Worm (Caenorhabditis elegans) whole organism, L4 larva: Measurements from ENCODE around the gene F07C6.2.

Experiments
- F26F4.8 ChIP-seq: fragments of 200-800 bp; sonication (Bioruptor generic); conservative IDR thresholded peaks from 2 replicates; pipeline ENCODE4 v1.3.6; 2022; ENCODE audit warnings: missing genetic modification characterization, missing compliant biosample characterization
- F37D6.2 ChIP-seq: sonication (generic microtip); optimal IDR thresholded peaks from 2 replicates; lab custom pipeline; 2016; ENCODE audit warnings: mild to moderate bottlenecking, missing genetic modification characterization, missing compliant biosample characterization
- F49E8.2 ChIP-seq: sonication (generic microtip); optimal IDR thresholded peaks from 2 replicates; lab custom pipeline; 2016; ENCODE audit warnings: missing compliant biosample characterization, mild to moderate bottlenecking, missing genetic modification characterization, borderline replicate concordance
- R02D3.7 ChIP-seq: fragments of 150-350 bp; sonication (generic microtip); optimal IDR thresholded peaks from 3 replicates; lab custom pipeline; 2014; ENCODE audit warnings: missing biosample characterization, missing genetic modification characterization
- T20F7.1 ChIP-seq: fragments of 200-800 bp; sonication (Bioruptor generic); optimal IDR thresholded peaks from 2 replicates; lab custom pipeline; 2018; ENCODE audit warnings: mild to moderate bottlenecking, missing genetic modification characterization, missing compliant biosample characterization
- T26A8.4 ChIP-seq: fragments of 200-800 bp; sonication (Bioruptor generic); IDR thresholded peaks from 2 replicates; pipeline ENCODE4 v1.3.6; 2022; ENCODE audit warnings: missing genetic modification characterization, missing compliant biosample characterization
- Y105C5A.15 ChIP-seq: fragments of 200-800 bp; sonication (Bioruptor generic); IDR thresholded peaks from 2 replicates; pipeline ENCODE4 v1.3.6; 2022; ENCODE audit warnings: missing genetic modification characterization, missing compliant biosample characterization
- Y5F2A.4 ChIP-seq: fragments of 200-800 bp; sonication (Bioruptor generic); optimal IDR thresholded peaks from 2 replicates; lab custom pipeline; 2018; ENCODE audit warnings: mild to moderate bottlenecking, missing genetic modification characterization, missing compliant biosample characterization
- Y75B8A.6 ChIP-seq: fragments of 200-800 bp; sonication (Bioruptor generic); IDR thresholded peaks from 2 replicates; pipeline ENCODE4 v1.3.6; 2022; ENCODE audit warnings: missing genetic modification reagents, missing genetic modification characterization, missing compliant biosample characterization
- ZK546.5 ChIP-seq, 2 experiments: sonication (generic microtip); optimal IDR thresholded peaks; 2 replicates each; lab custom pipeline; 2017; ENCODE audit warnings: missing biosample characterization in 2 of 2, missing genetic modification characterization in 2 of 2
- ceh-20 ChIP-seq: fragments of 200-800 bp; sonication (Bioruptor generic); IDR thresholded peaks from 2 replicates; pipeline ENCODE4 v1.3.6; 2022; ENCODE audit warnings: missing genetic modification reagents, missing genetic modification characterization, missing compliant biosample characterization
- ceh-28 ChIP-seq: fragments of 150-350 bp; optimal IDR thresholded peaks from 2 replicates; lab custom pipeline; 2014; ENCODE audit warnings: missing biosample characterization, missing genetic modification reagents, missing genetic modification characterization
- ceh-44 ChIP-seq: fragments of 200-800 bp; sonication (Bioruptor generic); IDR thresholded peaks from 2 replicates; pipeline ENCODE4 v1.3.6; 2022; ENCODE audit warnings: missing genetic modification reagents, missing genetic modification characterization, missing compliant biosample characterization
- ceh-62 ChIP-seq: sonication (generic microtip); optimal IDR thresholded peaks from 2 replicates; lab custom pipeline; 2017; ENCODE audit warnings: missing biosample characterization, missing genetic modification characterization
- daf-16 ChIP-seq, 3 experiments: sonication (generic microtip); optimal IDR thresholded peaks; 2 replicates each; lab custom pipeline; 2016 to 2017; ENCODE audit warnings: missing genetic modification characterization in 3 of 3, missing genetic modification reagents in 3 of 3, mild to moderate bottlenecking in 2 of 3, missing compliant biosample characterization in 2 of 3, missing biosample characterization in 1 of 3, moderate library complexity in 1 of 3
- dpl-1 ChIP-seq: fragments of 150-350 bp; optimal IDR thresholded peaks from 2 replicates; lab custom pipeline; 2014; ENCODE audit warnings: missing biosample characterization, missing genetic modification reagents, missing genetic modification characterization
- duxl-1 ChIP-seq: sonication (generic microtip); optimal IDR thresholded peaks from 2 replicates; lab custom pipeline; 2016; ENCODE audit warnings: mild to moderate bottlenecking, missing genetic modification characterization, moderate library complexity, missing compliant biosample characterization; ENCODE audit not compliant: poor library complexity
- dve-1 ChIP-seq: sonication (generic microtip); optimal IDR thresholded peaks from 2 replicates; lab custom pipeline; 2017; ENCODE audit warnings: antibody characterized with exemption, mild to moderate bottlenecking, missing genetic modification characterization, missing compliant biosample characterization; ENCODE audit not compliant: insufficient read depth
- egl-43 ChIP-seq: fragments of 200-800 bp; sonication (Bioruptor generic); IDR thresholded peaks from 2 replicates; pipeline ENCODE4 v1.3.6; 2022; ENCODE audit warnings: missing genetic modification reagents, missing genetic modification characterization, missing compliant biosample characterization
- gei-8 ChIP-seq: fragments of 200-800 bp; sonication (Bioruptor generic); optimal IDR thresholded peaks from 2 replicates; lab custom pipeline; 2018; ENCODE audit warnings: mild to moderate bottlenecking, missing genetic modification characterization, missing compliant biosample characterization
- hlh-11 ChIP-seq: fragments of 200-800 bp; sonication (Bioruptor generic); optimal IDR thresholded peaks from 2 replicates; lab custom pipeline; 2018; ENCODE audit warnings: mild to moderate bottlenecking, missing genetic modification characterization, missing compliant biosample characterization
- hmg-1.1 ChIP-seq: fragments of 200-800 bp; sonication (Bioruptor generic); IDR thresholded peaks from 2 replicates; pipeline ENCODE4 v1.3.6; 2022; ENCODE audit warnings: missing genetic modification reagents, missing genetic modification characterization, missing compliant biosample characterization
- jun-1 ChIP-seq: fragments of 150-350 bp; optimal IDR thresholded peaks from 2 replicates; lab custom pipeline; 2014; ENCODE audit warnings: missing biosample characterization, missing genetic modification reagents, missing genetic modification characterization
- lin-1 ChIP-seq: fragments of 200-800 bp; sonication (Bioruptor generic); IDR thresholded peaks from 2 replicates; pipeline ENCODE4 v1.3.6; 2022; ENCODE audit warnings: missing genetic modification reagents, missing genetic modification characterization, missing compliant biosample characterization
- lin-13 ChIP-seq: fragments of 150-350 bp; optimal IDR thresholded peaks from 2 replicates; lab custom pipeline; 2014; ENCODE audit warnings: missing biosample characterization, missing genetic modification reagents, missing genetic modification characterization
- lsy-2 ChIP-seq, 2 experiments: fragments of 150-350 bp in 1 of 2; sonication (generic microtip) in 1 of 2; optimal IDR thresholded peaks; 2 replicates each; lab custom pipeline; 2014 to 2017; ENCODE audit warnings: missing biosample characterization in 2 of 2, missing genetic modification characterization in 2 of 2
- madf-9 ChIP-seq: fragments of 200-800 bp; sonication (Bioruptor generic); conservative IDR thresholded peaks from 2 replicates; pipeline ENCODE4 v1.3.6; 2022; ENCODE audit warnings: missing genetic modification reagents, missing genetic modification characterization, missing compliant biosample characterization
- mdl-1 ChIP-seq, 2 experiments: fragments of 150-350 bp in 1 of 2; sonication (generic microtip) in 1 of 2; optimal IDR thresholded peaks; 2 replicates each; lab custom pipeline; 2014 to 2017; ENCODE audit warnings: missing biosample characterization in 2 of 2, missing genetic modification characterization in 2 of 2
- mdt-29 ChIP-seq: fragments of 200-800 bp; sonication (Bioruptor generic); IDR thresholded peaks from 2 replicates; pipeline ENCODE4 v1.3.6; 2022; ENCODE audit warnings: missing genetic modification reagents, missing genetic modification characterization, missing compliant biosample characterization
- mes-2 ChIP-seq: sonication (generic microtip); optimal IDR thresholded peaks from 2 replicates; lab custom pipeline; 2016; ENCODE audit warnings: missing genotype, mild to moderate bottlenecking, missing genetic modification characterization, missing compliant biosample characterization; ENCODE audit not compliant: poor library complexity, severe bottlenecking
- nhr-10 ChIP-seq: fragments of 150-350 bp; optimal IDR thresholded peaks from 2 replicates; lab custom pipeline; 2014; ENCODE audit warnings: missing biosample characterization, missing genetic modification characterization
- nhr-25 ChIP-seq: sonication (generic microtip); optimal IDR thresholded peaks from 2 replicates; lab custom pipeline; 2017; ENCODE audit warnings: missing genetic modification characterization, mild to moderate bottlenecking, missing compliant biosample characterization, antibody characterized with exemption, moderate library complexity, borderline replicate concordance; ENCODE audit not compliant: insufficient read depth
- nhr-42 ChIP-seq: fragments of 200-800 bp; sonication (Bioruptor generic); IDR thresholded peaks from 2 replicates; pipeline ENCODE4 v1.3.6; 2022; ENCODE audit warnings: missing genetic modification characterization, missing compliant biosample characterization
- pha-4 ChIP-seq, 2 experiments: fragments of 150-350 bp in 1 of 2; fragments of 200-800 bp in 1 of 2; sonication (Bioruptor generic) in 1 of 2; IDR thresholded peaks in 1 of 2; optimal IDR thresholded peaks in 1 of 2; 2 replicates each; pipeline versions ENCODE4 v1.3.6 to Lab custom; 2014 to 2022; ENCODE audit warnings: missing genetic modification characterization in 2 of 2, missing genetic modification reagents in 2 of 2, missing biosample characterization in 1 of 2, missing compliant biosample characterization in 1 of 2
- rbr-2 ChIP-seq: sonication (generic microtip); optimal IDR thresholded peaks from 2 replicates; lab custom pipeline; 2016; ENCODE audit warnings: missing genotype, missing genetic modification characterization, missing compliant biosample characterization
- sdz-12 ChIP-seq: fragments of 200-800 bp; sonication (Bioruptor generic); optimal IDR thresholded peaks from 2 replicates; lab custom pipeline; 2018; ENCODE audit warnings: mild to moderate bottlenecking, missing genetic modification characterization, missing compliant biosample characterization
- set-16 ChIP-seq: fragments of 200-800 bp; sonication (Bioruptor generic); IDR thresholded peaks from 2 replicates; pipeline ENCODE4 v1.3.6; 2022; ENCODE audit warnings: missing genetic modification reagents, missing genetic modification characterization, missing compliant biosample characterization
- snpc-4 ChIP-seq: fragments of 150-350 bp; optimal IDR thresholded peaks from 2 replicates; lab custom pipeline; 2014; ENCODE audit warnings: missing biosample characterization, missing genetic modification characterization
- tag-97 ChIP-seq: fragments of 200-800 bp; sonication (Bioruptor generic); IDR thresholded peaks from 2 replicates; pipeline ENCODE4 v1.3.6; 2022; ENCODE audit warnings: missing genetic modification characterization, missing compliant biosample characterization
- vab-7 ChIP-seq: fragments of 200-800 bp; sonication (Bioruptor generic); IDR thresholded peaks from 2 replicates; pipeline ENCODE4 v1.3.6; 2022; ENCODE audit warnings: missing genetic modification reagents, missing genetic modification characterization, missing compliant biosample characterization
- zfp-3 ChIP-seq: fragments of 200-800 bp; sonication (Bioruptor generic); conservative IDR thresholded peaks from 2 replicates; pipeline ENCODE4 v1.3.6; 2022; ENCODE audit warnings: missing genetic modification reagents, missing genetic modification characterization, missing compliant biosample characterization
- zip-11 ChIP-seq: fragments of 200-800 bp; sonication (Bioruptor generic); IDR thresholded peaks from 2 replicates; pipeline ENCODE4 v1.3.6; 2022; ENCODE audit warnings: missing genetic modification characterization, missing compliant biosample characterization
- ztf-11 ChIP-seq: fragments of 150-350 bp; optimal IDR thresholded peaks from 2 replicates; lab custom pipeline; 2014; ENCODE audit warnings: missing biosample characterization, missing genetic modification characterization
- ztf-7 ChIP-seq: fragments of 150-350 bp; optimal IDR thresholded peaks from 2 replicates; lab custom pipeline; 2014; ENCODE audit warnings: missing biosample characterization, missing genetic modification characterization

The F07C6.2 gene

DNA sequence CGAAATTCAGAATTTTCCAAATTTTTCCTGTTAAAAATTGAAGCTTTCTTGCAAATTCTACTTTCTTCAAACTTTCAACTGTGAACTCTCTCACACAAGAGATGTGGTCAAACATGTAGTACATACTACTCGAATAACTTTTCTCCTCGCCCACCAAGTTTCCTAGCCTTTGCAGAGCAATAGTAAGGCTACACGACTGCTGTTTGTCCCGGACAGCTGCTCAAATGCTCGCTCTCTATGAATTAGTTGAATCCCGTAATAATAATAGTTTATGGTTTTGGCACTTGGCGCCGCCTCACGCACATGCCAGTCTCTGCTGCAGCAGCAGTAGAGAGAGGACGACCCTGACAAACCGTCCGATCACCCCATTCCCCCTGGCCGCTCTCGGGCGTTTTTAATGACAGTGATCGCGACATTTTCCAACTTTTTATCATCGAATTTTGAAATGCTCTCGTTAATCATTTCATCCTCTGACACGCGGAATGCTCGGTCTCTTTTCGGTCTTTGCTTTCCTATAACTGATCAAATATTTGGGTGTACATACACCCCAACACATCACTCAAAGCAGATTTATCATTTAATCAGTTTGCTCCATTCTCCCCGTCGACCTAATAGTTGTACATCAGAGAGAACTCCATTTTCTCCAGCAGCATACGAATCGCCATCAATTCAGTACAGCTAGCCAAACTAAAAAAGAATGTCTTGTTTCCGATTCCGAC lies 42.9 kb downstream of the F07C6.2 start (continued):
- TF ChIP-seq sdz-12 (GFP tag; lab: Kevin White, UChicago), result no peak
- no peak for TF ChIP-seq T26A8.4 (GFP tag; lab: Robert Waterston, UW)
- TF ChIP-seq ceh-44 (GFP tag; lab: Robert Waterston, UW), result no peak
- no peak for TF ChIP-seq R02D3.7 (tag; lab: Kevin White, UChicago)
- no peak for TF ChIP-seq nhr-25 (tag; lab: Kevin White, UChicago)
- TF ChIP-seq ztf-7 (tag; lab: Kevin White, UChicago), result no peak
- TF ChIP-seq ZK546.5 (tag; optimal IDR thresholded peaks at IDR 0.05; lab: Kevin White, UChicago), result no peak
- TF ChIP-seq F37D6.2 (tag; lab: Kevin White, UChicago), result no peak
- TF ChIP-seq tag-97 (GFP tag; lab: Robert Waterston, UW), result no peak
- TF ChIP-seq hmg-1.1 (GFP tag; lab: Robert Waterston, UW), result no peak
- TF ChIP-seq nhr-42 (GFP tag; lab: Robert Waterston, UW), result no peak
- peak; percentile 42; the same call in 1 of the 2 replicates for TF ChIP-seq pha-4 (GFP tag; IDR thresholded peaks at IDR 0.05; lab: Robert Waterston, UW)
- TF ChIP-seq pha-4 (tag; optimal IDR thresholded peaks at IDR 0.05; lab: Kevin White, UChicago), result no peak
- TF ChIP-seq ztf-11 (tag; lab: Kevin White, UChicago), result no peak
- peak; percentile 8 for TF ChIP-seq T20F7.1 (GFP tag; lab: Kevin White, UChicago)
- TF ChIP-seq hlh-11, result peak; percentile 79
- TF ChIP-seq Y105C5A.15 (GFP tag; lab: Robert Waterston, UW), result no peak
- no peak for TF ChIP-seq Y5F2A.4 (GFP tag; lab: Kevin White, UChicago)
- peak; percentile 34; the same call in 1 of the 2 replicates for TF ChIP-seq ceh-20 (GFP tag; lab: Robert Waterston, UW)
- no peak for TF ChIP-seq daf-16 (GFP tag; optimal IDR thresholded peaks at IDR 0.05; lab: Kevin White, UChicago)
- peak; percentile 27 for TF ChIP-seq daf-16 (tag; optimal IDR thresholded peaks at IDR 0.05; lab: Kevin White, UChicago)
- peak; percentile 78 for TF ChIP-seq lin-1 (GFP tag; lab: Robert Waterston, UW)
- TF ChIP-seq mdl-1 (tag; optimal IDR thresholded peaks at IDR 0.05; lab: Kevin White, UChicago), result peak in 1 of 2 experiments; percentile 40
- no peak for TF ChIP-seq duxl-1 (tag; lab: Kevin White, UChicago)

DNA sequence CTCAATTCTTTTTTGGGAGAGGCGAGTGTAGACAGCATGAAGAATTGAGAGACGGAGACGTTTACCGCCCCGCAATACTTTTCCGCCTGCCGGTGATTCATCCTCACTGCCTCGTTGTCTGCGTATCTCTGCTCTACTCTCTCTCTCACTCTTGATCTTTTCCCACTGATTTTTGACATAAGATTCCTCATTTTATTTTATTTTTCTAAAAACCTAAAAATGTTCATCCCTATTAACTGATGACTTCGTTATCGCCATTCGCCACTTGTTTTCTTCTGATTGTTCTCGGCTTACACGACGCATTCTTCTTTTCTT lies 43.4 kb downstream of the F07C6.2 start:
- TF ChIP-seq mes-2 (tag; lab: Kevin White, UChicago) (peak; percentile 56), snpc-4 (tag; lab: Kevin White, UChicago) (no peak), nhr-42 (GFP tag; lab: Robert Waterston, UW) (no peak), lsy-2 (tag; optimal IDR thresholded peaks at IDR 0.05; lab: Kevin White, UChicago) (peak in 1 of 2 experiments; percentile 6), rbr-2 (peak; percentile 4), jun-1 (tag; lab: Kevin White, UChicago) (peak; percentile 15), hmg-1.1 (GFP tag; lab: Robert Waterston, UW) (0 out of 2 replicates have a peak, but pooled peaks have one; percentile 38), madf-9 (0 out of 2 replicates have a peak, but pooled peaks have one; percentile 46), ztf-11 (tag; lab: Kevin White, UChicago) (no peak), sdz-12 (GFP tag; lab: Kevin White, UChicago) (no peak), dve-1 (peak; percentile 1), F26F4.8 (GFP tag; lab: Robert Waterston, UW) (no peak)

DNA sequence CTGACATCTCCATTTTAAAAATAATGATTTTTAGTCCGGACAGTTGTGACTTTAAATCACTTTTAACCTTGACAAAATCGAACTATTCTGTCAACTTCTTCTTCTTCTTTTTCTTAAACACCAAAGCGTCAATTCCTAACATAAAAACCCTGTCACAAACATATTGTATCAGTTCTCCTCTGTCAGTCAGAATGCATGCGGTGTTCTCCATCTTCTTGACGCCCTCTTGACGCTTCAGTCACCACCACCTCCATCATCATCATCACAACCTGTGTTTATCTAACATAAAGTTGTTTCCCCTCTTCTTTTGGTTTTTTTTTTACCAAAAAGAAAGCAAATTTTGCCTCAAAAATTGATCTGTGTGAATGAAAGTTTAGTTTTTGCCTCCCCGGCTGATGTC lies 44.4 kb downstream of the F07C6.2 start:
- TF ChIP-seq mdt-29 (GFP tag; lab: Robert Waterston, UW), result no peak
- TF ChIP-seq F37D6.2 (tag; lab: Kevin White, UChicago), result no peak
- TF ChIP-seq ceh-28 (tag; lab: Kevin White, UChicago), result no peak
- no peak for TF ChIP-seq lin-13 (GFP tag; lab: Kevin White, UChicago)
- no peak for TF ChIP-seq nhr-25 (tag; lab: Kevin White, UChicago)
- no peak for TF ChIP-seq set-16 (GFP tag; lab: Robert Waterston, UW)
- TF ChIP-seq daf-16 (GFP tag; optimal IDR thresholded peaks at IDR 0.05; lab: Kevin White, UChicago), result no peak
- no peak for TF ChIP-seq daf-16 (tag; optimal IDR thresholded peaks at IDR 0.05; lab: Kevin White, UChicago)
- TF ChIP-seq dpl-1 (GFP tag; lab: Kevin White, UChicago), result no peak
- no peak for TF ChIP-seq Y75B8A.6 (GFP tag; lab: Robert Waterston, UW)
- peak; percentile 2 for TF ChIP-seq mes-2 (tag; lab: Kevin White, UChicago)
- no peak for TF ChIP-seq ceh-62 (tag; lab: Kevin White, UChicago)
- TF ChIP-seq egl-43 (GFP tag; lab: Robert Waterston, UW), result no peak
- TF ChIP-seq F49E8.2 (tag; lab: Kevin White, UChicago), result no peak
- TF ChIP-seq gei-8 (GFP tag; lab: Kevin White, UChicago), result no peak
- TF ChIP-seq zip-11 (GFP tag; lab: Robert Waterston, UW), result no peak
- TF ChIP-seq vab-7 (GFP tag; lab: Robert Waterston, UW), result no peak
- TF ChIP-seq zfp-3 (GFP tag; lab: Robert Waterston, UW), result no peak
- TF ChIP-seq nhr-10, result no peak
